Worm (Caenorhabditis elegans): ENCODE measurements around the gene W02B12.11.
A peak's percentile ranks its signal among the peaks of the same experiment; 100 is the strongest.

W02B12.11 gene

ce11 chrII:11453025-11453424 is 20.6 kb upstream of the W02B12.11 start, which contains the start of gene rsp-1:
TSS of gene rsp-1 (plus strand) at chrII:11453362.
- TF ChIP-seq nhr-25 (tag; optimal IDR thresholded peaks at IDR 0.05) (peak; percentile 82), alr-1 (tag; optimal IDR thresholded peaks at IDR 0.05) (no peak), ceh-16 (tag; optimal IDR thresholded peaks at IDR 0.05) (peak; percentile 39), lin-39 (tag; optimal IDR thresholded peaks at IDR 0.05) (no peak), nhr-10 (tag; optimal IDR thresholded peaks at IDR 0.05) (no peak), F13H6.1 (tag; optimal IDR thresholded peaks at IDR 0.05) (peak; percentile 90), skn-1 (tag; optimal IDR thresholded peaks at IDR 0.05) (no peak), dmd-4 (tag; optimal IDR thresholded peaks at IDR 0.05) (no peak), ceh-82 (tag; optimal IDR thresholded peaks at IDR 0.05) (peak; percentile 30), snpc-4 (tag; optimal IDR thresholded peaks at IDR 0.05) (peak; percentile 87), sem-4 (tag; optimal IDR thresholded peaks at IDR 0.05) (peak; percentile 79), lsy-2 (tag; optimal IDR thresholded peaks at IDR 0.05) (peak; percentile 84 to 94), peb-1 (tag; optimal IDR thresholded peaks at IDR 0.05) (no peak), nhr-129 (tag; optimal IDR thresholded peaks at IDR 0.05) (peak; percentile 92), elt-1 (tag; optimal IDR thresholded peaks at IDR 0.05) (no peak), aly-2 (tag; optimal IDR thresholded peaks at IDR 0.05) (no peak), nhr-77 (tag; optimal IDR thresholded peaks at IDR 0.05) (no peak), nhr-6 (tag; optimal IDR thresholded peaks at IDR 0.05) (peak; percentile 74), nhr-237 (tag; optimal IDR thresholded peaks at IDR 0.05) (peak; percentile 43), unc-55 (GFP tag; optimal IDR thresholded peaks at IDR 0.05) (peak; percentile 95), zag-1 (tag; optimal IDR thresholded peaks at IDR 0.05) (peak; percentile 60), sma-3 (GFP tag; optimal IDR thresholded peaks at IDR 0.05) (peak; percentile 84), lin-11 (tag; optimal IDR thresholded peaks at IDR 0.05) (peak; percentile 82), mab-5 (tag; optimal IDR thresholded peaks at IDR 0.05) (peak; percentile 89), egl-27 (tag; optimal IDR thresholded peaks at IDR 0.05) (peak; percentile 73), nhr-21 (tag; optimal IDR thresholded peaks at IDR 0.05) (peak; percentile 87), nhr-23 (tag; optimal IDR thresholded peaks at IDR 0.05) (no peak), sma-9 (GFP tag; optimal IDR thresholded peaks at IDR 0.05) (peak; percentile 95), sma-9 (tag; optimal IDR thresholded peaks at IDR 0.05) (no peak), ztf-11 (tag; optimal IDR thresholded peaks at IDR 0.05) (no peak), R02D3.7 (tag; optimal IDR thresholded peaks at IDR 0.05) (peak; percentile 67), blmp-1 (tag; optimal IDR thresholded peaks at IDR 0.05; ENCODE audit: insufficient read depth) (peak; percentile 48), ZK546.5 (tag; optimal IDR thresholded peaks at IDR 0.05) (no peak), nhr-12 (tag; optimal IDR thresholded peaks at IDR 0.05) (no peak), lin-13 (GFP tag; optimal IDR thresholded peaks at IDR 0.05) (peak; percentile 91), fos-1 (tag; optimal IDR thresholded peaks at IDR 0.05) (peak; percentile 84), nhr-11 (tag; optimal IDR thresholded peaks at IDR 0.05) (no peak), ztf-1 (GFP tag; conservative IDR thresholded peaks at IDR 0.05) (no peak), crh-2 (tag; optimal IDR thresholded peaks at IDR 0.05) (peak; percentile 92), unc-39 (tag; optimal IDR thresholded peaks at IDR 0.05) (no peak), mdl-1 (tag; optimal IDR thresholded peaks at IDR 0.05) (peak in 1 of 2 experiments; percentile 74), ama-1 (optimal IDR thresholded peaks at IDR 0.05) (peak; percentile 76), gmeb-1 (tag; optimal IDR thresholded peaks at IDR 0.05) (peak; percentile 90), Y55F3AM.14 (GFP tag; optimal IDR thresholded peaks at IDR 0.05) (peak; percentile 27), ztf-4 (tag; optimal IDR thresholded peaks at IDR 0.05) (peak; percentile 74), mbf-1 (tag; optimal IDR thresholded peaks at IDR 0.05) (no peak), unc-62 (GFP tag; optimal IDR thresholded peaks at IDR 0.05) (no peak), elt-3 (tag; optimal IDR thresholded peaks at IDR 0.05) (no peak), C34F6.9 (tag; optimal IDR thresholded peaks at IDR 0.05) (peak; percentile 97)

Data from whole organism, L2 larva.